Worm (Caenorhabditis elegans) whole organism, L2 larva: ENCODE data around the gene tpp-2.
A peak's percentile ranks its signal among the peaks of the same experiment; 100 is the strongest.

Experiments used
- C34F6.9 ChIP-seq: fragments of 150-350 bp; optimal IDR thresholded peaks from 2 replicates; lab custom pipeline; 2014; ENCODE audit warnings: missing biosample characterization, missing genetic modification characterization
- F13H6.1 ChIP-seq: sonication (generic microtip); optimal IDR thresholded peaks from 2 replicates; lab custom pipeline; 2016; ENCODE audit warnings: missing genetic modification characterization, missing compliant biosample characterization
- Y55F3AM.14 ChIP-seq: fragments of 200-800 bp; sonication (Bioruptor generic); optimal IDR thresholded peaks from 2 replicates; lab custom pipeline; 2018; ENCODE audit warnings: mild to moderate bottlenecking, missing genetic modification characterization, missing compliant biosample characterization
- ZK546.5 ChIP-seq: sonication (generic microtip); optimal IDR thresholded peaks from 2 replicates; lab custom pipeline; 2017; ENCODE audit warnings: missing biosample characterization, missing genetic modification characterization
- alr-1 ChIP-seq: fragments of 150-350 bp; optimal IDR thresholded peaks from 2 replicates; lab custom pipeline; 2014; ENCODE audit warnings: missing biosample characterization, missing genetic modification characterization
- aly-2 ChIP-seq: fragments of 150-350 bp; optimal IDR thresholded peaks from 2 replicates; lab custom pipeline; 2014; ENCODE audit warnings: missing biosample characterization, missing genetic modification characterization
- blmp-1 ChIP-seq: sonication (generic microtip); optimal IDR thresholded peaks from 2 replicates; lab custom pipeline; 2017; ENCODE audit warnings: missing genetic modification characterization, mild to moderate bottlenecking, missing compliant biosample characterization, antibody characterized with exemption, moderate library complexity; ENCODE audit not compliant: insufficient read depth
- ceh-16 ChIP-seq: fragments of 150-350 bp; optimal IDR thresholded peaks from 2 replicates; lab custom pipeline; 2014; ENCODE audit warnings: missing biosample characterization, missing genetic modification characterization
- crh-2 ChIP-seq: sonication (generic microtip); optimal IDR thresholded peaks from 2 replicates; lab custom pipeline; 2017; ENCODE audit warnings: missing biosample characterization, missing genetic modification characterization
- dmd-4 ChIP-seq: sonication (generic microtip); optimal IDR thresholded peaks from 2 replicates; lab custom pipeline; 2017; ENCODE audit warnings: missing biosample characterization, missing genetic modification characterization
- egl-27 ChIP-seq: sonication (generic microtip); optimal IDR thresholded peaks from 3 replicates; lab custom pipeline; 2017; ENCODE audit warnings: missing biosample characterization, missing genetic modification reagents, missing genetic modification characterization
- elt-1 ChIP-seq: fragments of 150-350 bp; optimal IDR thresholded peaks from 2 replicates; lab custom pipeline; 2014; ENCODE audit warnings: missing biosample characterization, missing genetic modification characterization
- fos-1 ChIP-seq: fragments of 150-350 bp; optimal IDR thresholded peaks from 2 replicates; lab custom pipeline; 2014; ENCODE audit warnings: missing biosample characterization, missing genetic modification characterization
- lin-11 ChIP-seq: fragments of 150-350 bp; sonication (generic microtip); optimal IDR thresholded peaks from 2 replicates; lab custom pipeline; 2014; ENCODE audit warnings: missing biosample characterization, missing genetic modification characterization, inconsistent platforms, mixed read lengths
- lin-13 ChIP-seq: fragments of 150-350 bp; optimal IDR thresholded peaks from 2 replicates; lab custom pipeline; 2014; ENCODE audit warnings: missing biosample characterization, missing genetic modification reagents, missing genetic modification characterization
- lin-39 ChIP-seq: fragments of 150-350 bp; optimal IDR thresholded peaks from 2 replicates; lab custom pipeline; 2014; ENCODE audit warnings: missing biosample characterization, missing genetic modification reagents, missing genetic modification characterization
- mab-5 ChIP-seq: fragments of 150-350 bp; optimal IDR thresholded peaks from 2 replicates; lab custom pipeline; 2014; ENCODE audit warnings: missing biosample characterization, missing genetic modification characterization
- mbf-1 ChIP-seq: sonication (generic microtip); optimal IDR thresholded peaks from 2 replicates; lab custom pipeline; 2017; ENCODE audit warnings: missing biosample characterization, missing genetic modification characterization
- mdl-1 ChIP-seq, 2 experiments: fragments of 150-350 bp in 1 of 2; sonication (generic microtip) in 1 of 2; optimal IDR thresholded peaks; 2 replicates each; lab custom pipeline; 2017; ENCODE audit warnings: missing biosample characterization in 2 of 2, missing genetic modification characterization in 2 of 2
- nhr-11 ChIP-seq: fragments of 150-350 bp; optimal IDR thresholded peaks from 2 replicates; lab custom pipeline; 2014; ENCODE audit warnings: missing biosample characterization, missing genetic modification characterization
- nhr-129 ChIP-seq: fragments of 150-350 bp; optimal IDR thresholded peaks from 2 replicates; lab custom pipeline; 2014; ENCODE audit warnings: missing biosample characterization, missing genetic modification characterization
- nhr-237 ChIP-seq: fragments of 150-350 bp; optimal IDR thresholded peaks from 2 replicates; lab custom pipeline; 2014; ENCODE audit warnings: missing biosample characterization, missing genetic modification characterization
- nhr-25 ChIP-seq: fragments of 150-350 bp; sonication (generic microtip); optimal IDR thresholded peaks from 3 replicates; lab custom pipeline; 2014; ENCODE audit warnings: missing biosample characterization, missing genetic modification characterization
- nhr-77 ChIP-seq: fragments of 150-350 bp; optimal IDR thresholded peaks from 2 replicates; lab custom pipeline; 2014; ENCODE audit warnings: missing biosample characterization, missing genetic modification characterization
- skn-1 ChIP-seq: sonication (generic microtip); optimal IDR thresholded peaks from 2 replicates; lab custom pipeline; 2017; ENCODE audit warnings: missing biosample characterization, missing genetic modification characterization
- sma-3 ChIP-seq: sonication (generic microtip); optimal IDR thresholded peaks from 2 replicates; lab custom pipeline; 2016; ENCODE audit warnings: missing genetic modification reagents, missing genetic modification characterization, missing compliant biosample characterization
- sma-9 ChIP-seq, 2 experiments: fragments of 150-350 bp in 1 of 2; sonication (generic microtip) in 1 of 2; optimal IDR thresholded peaks; 2 replicates each; lab custom pipeline; 2014 to 2016; ENCODE audit warnings: missing genetic modification characterization in 2 of 2, mild to moderate bottlenecking in 1 of 2, missing biosample characterization in 1 of 2, missing compliant biosample characterization in 1 of 2, missing genetic modification reagents in 1 of 2, moderate library complexity in 1 of 2
- snpc-4 ChIP-seq: fragments of 150-350 bp; optimal IDR thresholded peaks from 2 replicates; lab custom pipeline; 2014; ENCODE audit warnings: missing biosample characterization, missing genetic modification characterization
- unc-39 ChIP-seq: fragments of 150-350 bp; optimal IDR thresholded peaks from 2 replicates; lab custom pipeline; 2014; ENCODE audit warnings: missing biosample characterization, missing genetic modification characterization
- unc-55 ChIP-seq: fragments of 150-350 bp; sonication (generic microtip); optimal IDR thresholded peaks from 3 replicates; lab custom pipeline; 2014; ENCODE audit warnings: missing biosample characterization, missing genetic modification reagents, missing genetic modification characterization
- unc-62 ChIP-seq: fragments of 150-350 bp; optimal IDR thresholded peaks from 2 replicates; lab custom pipeline; 2014; ENCODE audit warnings: missing biosample characterization, missing genetic modification reagents, missing genetic modification characterization
- ztf-1 ChIP-seq: fragments of 200-800 bp; sonication (Bioruptor generic); conservative IDR thresholded peaks from 2 replicates; pipeline ENCODE4 v1.3.6; 2022; ENCODE audit warnings: missing genetic modification characterization, missing compliant biosample characterization
- ztf-11 ChIP-seq: sonication (generic microtip); optimal IDR thresholded peaks from 2 replicates; lab custom pipeline; 2017; ENCODE audit warnings: missing biosample characterization, missing genetic modification characterization
- ztf-4 ChIP-seq: fragments of 150-350 bp; optimal IDR thresholded peaks from 2 replicates; lab custom pipeline; 2014; ENCODE audit warnings: missing biosample characterization, missing genetic modification characterization

Gene tpp-2

ce11 chrII:6138138-6138537, 40.7 kb upstream of the tpp-2 start:
- TF ChIP-seq sma-9 (GFP tag; optimal IDR thresholded peaks at IDR 0.05; lab: Kevin White, UChicago) (no peak), sma-9 (tag; optimal IDR thresholded peaks at IDR 0.05; lab: Kevin White, UChicago) (no peak), alr-1 (tag; lab: Kevin White, UChicago) (no peak), lin-39 (tag; lab: Kevin White, UChicago) (no peak), fos-1 (tag; lab: Kevin White, UChicago) (no peak), ztf-1 (GFP tag; lab: Robert Waterston, UW) (no peak), dmd-4 (tag; lab: Kevin White, UChicago) (no peak), blmp-1 (tag; lab: Kevin White, UChicago) (no peak), C34F6.9 (tag; lab: Kevin White, UChicago) (no peak), unc-55 (no peak), elt-1 (no peak), Y55F3AM.14 (GFP tag; lab: Kevin White, UChicago) (no peak), crh-2 (tag; lab: Kevin White, UChicago) (no peak), unc-39 (no peak), lin-13 (no peak), skn-1 (tag; lab: Kevin White, UChicago) (no peak), nhr-237 (tag; lab: Kevin White, UChicago) (no peak), unc-62 (GFP tag; lab: Kevin White, UChicago) (no peak), mbf-1 (tag; lab: Kevin White, UChicago) (no peak), mdl-1 (tag; optimal IDR thresholded peaks at IDR 0.05; lab: Kevin White, UChicago) (no peak), ztf-11 (tag; lab: Kevin White, UChicago) (no peak)
- TF ChIP-seq, all 48 proteins: peak for 0

ce11 chrII:6136712-6137111, 39.3 kb upstream of the tpp-2 start:
- TF ChIP-seq skn-1 (tag; lab: Kevin White, UChicago) (no peak), fos-1 (tag; lab: Kevin White, UChicago) (no peak), nhr-25 (tag; lab: Kevin White, UChicago) (no peak), ZK546.5 (tag; lab: Kevin White, UChicago) (no peak), crh-2 (tag; lab: Kevin White, UChicago) (no peak), mbf-1 (tag; lab: Kevin White, UChicago) (no peak), C34F6.9 (tag; lab: Kevin White, UChicago) (peak; percentile 18), nhr-77 (tag; lab: Kevin White, UChicago) (no peak), nhr-129 (tag; lab: Kevin White, UChicago) (peak; percentile 55), sma-3 (GFP tag; lab: Kevin White, UChicago) (no peak), F13H6.1 (tag; lab: Kevin White, UChicago) (peak; percentile 13)

- no peak for TF ChIP-seq aly-2 (tag; lab: Kevin White, UChicago)
- no peak for TF ChIP-seq egl-27
Measured at ce11 chrII:6135530-6135929, 38.1 kb upstream of the tpp-2 start.

- no peak for TF ChIP-seq nhr-129 (tag; lab: Kevin White, UChicago)
- TF ChIP-seq mab-5 (tag; lab: Kevin White, UChicago), result no peak
- TF ChIP-seq nhr-237 (tag; lab: Kevin White, UChicago), result no peak
- no peak for TF ChIP-seq sma-3 (GFP tag; lab: Kevin White, UChicago)
- TF ChIP-seq unc-55, result no peak
- no peak for TF ChIP-seq blmp-1 (tag; lab: Kevin White, UChicago)
- no peak for TF ChIP-seq egl-27
- TF ChIP-seq aly-2 (tag; lab: Kevin White, UChicago), result no peak
- no peak for TF ChIP-seq nhr-11 (tag; lab: Kevin White, UChicago)
- no peak for TF ChIP-seq snpc-4 (tag; lab: Kevin White, UChicago)
- TF ChIP-seq dmd-4 (tag; lab: Kevin White, UChicago), result no peak
- no peak for TF ChIP-seq ceh-16 (tag; lab: Kevin White, UChicago)
- TF ChIP-seq ztf-4 (tag; lab: Kevin White, UChicago), result no peak
- no peak for TF ChIP-seq lin-13
- TF ChIP-seq alr-1 (tag; lab: Kevin White, UChicago), result no peak
- TF ChIP-seq lin-11, result no peak
Measured at ce11 chrII:6132595-6132994, 35.2 kb upstream of the tpp-2 start, which contains the start of gene abts-3. TSS of gene abts-3 (plus strand) at chrII:6132895.
